Fruit fly (Drosophila melanogaster) whole organism, adult: ENCODE results near the gene CG31388.

Experiments
- CG11617 ChIP-seq: fragments of 200-800 bp; sonication (Bioruptor generic); optimal IDR thresholded peaks from 2 replicates; lab custom pipeline; 2017; ENCODE audit warnings: mild to moderate bottlenecking, missing biosample characterization, missing genetic modification reagents, missing genetic modification characterization
- CG14711 ChIP-seq: fragments of 200-800 bp; sonication (Bioruptor generic); optimal IDR thresholded peaks from 2 replicates; lab custom pipeline; 2018; ENCODE audit warnings: missing biosample characterization, mild to moderate bottlenecking, missing genetic modification characterization, moderate library complexity
- CG1620 ChIP-seq: fragments of 200-800 bp; sonication (Bioruptor generic); optimal IDR thresholded peaks from 2 replicates; lab custom pipeline; 2016; ENCODE audit warnings: missing biosample characterization, missing genetic modification characterization
- CG33017 ChIP-seq: fragments of 200-800 bp; sonication (Bioruptor generic); optimal IDR thresholded peaks from 2 replicates; lab custom pipeline; 2018; ENCODE audit warnings: missing biosample characterization, mild to moderate bottlenecking, missing genetic modification characterization, moderate library complexity
- CG5204 ChIP-seq: fragments of 200-800 bp; sonication (Bioruptor generic); optimal IDR thresholded peaks from 2 replicates; lab custom pipeline; 2016; ENCODE audit warnings: missing biosample characterization, missing genetic modification characterization
- CG7045 ChIP-seq: fragments of 200-800 bp; sonication (Bioruptor generic); optimal IDR thresholded peaks from 2 replicates; lab custom pipeline; 2017; ENCODE audit warnings: missing biosample characterization, mild to moderate bottlenecking, missing genetic modification characterization
- Clk ChIP-seq: fragments of 200-800 bp; sonication (Bioruptor generic); optimal IDR thresholded peaks from 2 replicates; lab custom pipeline; 2017; ENCODE audit warnings: missing biosample characterization, missing genetic modification characterization
- Crg-1 ChIP-seq: fragments of 200-800 bp; sonication (Bioruptor generic); optimal IDR thresholded peaks from 2 replicates; lab custom pipeline; 2016; ENCODE audit warnings: missing biosample characterization, missing genetic modification characterization
- Hr96 ChIP-seq: fragments of 200-800 bp; sonication (Bioruptor generic); optimal IDR thresholded peaks from 2 replicates; lab custom pipeline; 2016; ENCODE audit warnings: missing biosample characterization, missing genetic modification characterization
- Mnt ChIP-seq: fragments of 200-800 bp; sonication (Bioruptor generic); optimal IDR thresholded peaks from 2 replicates; lab custom pipeline; 2016; ENCODE audit warnings: missing biosample characterization, mild to moderate bottlenecking, missing genetic modification characterization
- bab1 ChIP-seq: fragments of 200-800 bp; sonication (Bioruptor generic); optimal IDR thresholded peaks from 3 replicates; lab custom pipeline; 2019; ENCODE audit warnings: missing biosample characterization, mild to moderate bottlenecking, missing genetic modification characterization, moderate library complexity
- ovo ChIP-seq: fragments of 200-800 bp; sonication (Bioruptor generic); optimal IDR thresholded peaks from 2 replicates; lab custom pipeline; 2016; ENCODE audit warnings: missing biosample characterization, missing genetic modification characterization
- tj ChIP-seq: fragments of 200-800 bp; sonication (Bioruptor generic); optimal IDR thresholded peaks from 3 replicates; lab custom pipeline; 2017; ENCODE audit warnings: missing biosample characterization, mild to moderate bottlenecking, missing genetic modification characterization, moderate library complexity
- toe ChIP-seq: fragments of 200-800 bp; sonication (Bioruptor generic); optimal IDR thresholded peaks from 2 replicates; lab custom pipeline; 2016; ENCODE audit warnings: missing biosample characterization, missing genetic modification characterization

DNA sequence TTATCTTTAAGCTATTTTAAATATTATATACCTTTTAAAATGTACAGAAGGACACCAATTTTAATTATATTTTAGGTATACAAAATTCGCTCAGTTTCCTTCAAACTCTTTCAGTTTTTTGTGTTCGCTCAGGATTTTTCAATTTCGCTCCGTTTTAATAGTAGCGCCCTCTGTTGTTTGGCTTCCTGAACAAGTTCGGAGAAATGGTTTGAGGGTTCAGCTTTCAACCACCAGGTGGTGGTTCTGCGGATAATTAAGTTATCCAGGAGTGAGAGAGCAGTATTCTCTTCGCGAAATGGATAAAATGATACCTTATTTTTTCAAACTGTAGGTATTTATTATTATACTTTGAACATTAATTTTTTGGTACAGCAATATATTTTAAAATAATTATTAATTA, 31.4 kb downstream of the CG31388 start:
- no peak for TF ChIP-seq CG14711 (tag; lab: Kevin White, UChicago)
- no peak for TF ChIP-seq CG11617
- TF ChIP-seq bab1 (GFP tag; lab: Kevin White, UChicago): no peak
- no peak for TF ChIP-seq CG5204 (GFP tag; lab: Kevin White, UChicago)
- no peak for TF ChIP-seq toe
- no peak for TF ChIP-seq CG7045 (GFP tag; lab: Kevin White, UChicago)
- no peak for TF ChIP-seq CG1620 (GFP tag; lab: Kevin White, UChicago)
- TF ChIP-seq ovo (GFP tag; lab: Kevin White, UChicago): no peak
- TF ChIP-seq CG33017 (tag; lab: Kevin White, UChicago): no peak
- TF ChIP-seq Hr96 (GFP tag; lab: Kevin White, UChicago): no peak
- TF ChIP-seq Mnt (GFP tag; lab: Kevin White, UChicago): no peak
- no peak for TF ChIP-seq tj
- TF ChIP-seq Crg-1 (GFP tag; lab: Kevin White, UChicago): no peak
- no peak for TF ChIP-seq Clk (GFP tag; lab: Kevin White, UChicago)
